Worm (Caenorhabditis elegans) whole organism, L1 larva: ENCODE data around the gene hpl-1.

Source experiments
- F16B12.6 ChIP-seq: fragments of 150-350 bp; optimal IDR thresholded peaks from 2 replicates; lab custom pipeline; 2014; ENCODE audit warnings: missing biosample characterization, missing genetic modification characterization
- Y116A8C.19 ChIP-seq: sonication (generic microtip); optimal IDR thresholded peaks from 2 replicates; lab custom pipeline; 2016; ENCODE audit warnings: missing compliant biosample characterization, missing genetic modification characterization, borderline replicate concordance
- aly-2 ChIP-seq: fragments of 150-350 bp; optimal IDR thresholded peaks from 2 replicates; lab custom pipeline; 2014; ENCODE audit warnings: missing biosample characterization, missing genetic modification characterization
- ama-1 ChIP-seq: fragments of 150-350 bp; optimal IDR thresholded peaks from 2 replicates; lab custom pipeline; 2014
- blmp-1 ChIP-seq: fragments of 150-350 bp; optimal IDR thresholded peaks from 2 replicates; lab custom pipeline; 2014; ENCODE audit warnings: missing biosample characterization, missing genetic modification characterization
- ceh-82 ChIP-seq, 3 experiments: fragments of 150-350 bp in 1 of 3; sonication (generic microtip) in 2 of 3; optimal IDR thresholded peaks; 2 replicates each; lab custom pipeline; 2014 to 2017; ENCODE audit warnings: missing biosample characterization in 3 of 3, missing genetic modification characterization in 3 of 3
- ceh-90 ChIP-seq: sonication (generic microtip); optimal IDR thresholded peaks from 2 replicates; lab custom pipeline; 2016; ENCODE audit warnings: missing genetic modification characterization, missing compliant biosample characterization
- dpl-1 ChIP-seq, 3 experiments: fragments of 150-350 bp in 2 of 3; sonication (generic microtip) in 1 of 3; optimal IDR thresholded peaks; 2 replicates each; lab custom pipeline; 2014 to 2017; ENCODE audit warnings: missing biosample characterization in 3 of 3, missing genetic modification characterization in 3 of 3, missing genetic modification reagents in 3 of 3
- efl-1 ChIP-seq, 4 experiments: fragments of 150-350 bp; optimal IDR thresholded peaks in 3 of 4; peaks in 1 of 4; 1 replicate in 1 of 4; 2 replicates in 3 of 4; lab custom pipeline; 2014; ENCODE audit warnings: missing biosample characterization in 2 of 4, missing genetic modification characterization in 2 of 4, missing genetic modification reagents in 2 of 4
- egl-27 ChIP-seq, 2 experiments: fragments of 150-350 bp in 1 of 2; sonication (generic microtip); optimal IDR thresholded peaks; 3 replicates each; lab custom pipeline; 2017 to 2018; ENCODE audit warnings: missing biosample characterization in 2 of 2, missing genetic modification characterization in 2 of 2, missing genetic modification reagents in 2 of 2
- elt-3 ChIP-seq, 6 experiments: fragments of 150-350 bp in 1 of 6; sonication (generic microtip); optimal IDR thresholded peaks; 2 replicates each; lab custom pipeline; 2017 to 2018; ENCODE audit warnings: missing biosample characterization in 6 of 6, missing genetic modification characterization in 6 of 6, inconsistent platforms in 1 of 6
- fkh-4 ChIP-seq: sonication (generic microtip); optimal IDR thresholded peaks from 2 replicates; lab custom pipeline; 2016; ENCODE audit warnings: missing compliant biosample characterization, missing genetic modification characterization, borderline replicate concordance
- grh-1 ChIP-seq: fragments of 200-800 bp; sonication (Bioruptor generic); IDR thresholded peaks from 2 replicates; pipeline ENCODE4 v1.3.6; 2022; ENCODE audit warnings: missing genetic modification reagents, missing genetic modification characterization, missing compliant biosample characterization
- irx-1 ChIP-seq: sonication (generic microtip); optimal IDR thresholded peaks from 2 replicates; lab custom pipeline; 2016; ENCODE audit warnings: missing genetic modification characterization, missing compliant biosample characterization
- jun-1 ChIP-seq: fragments of 150-350 bp; optimal IDR thresholded peaks from 2 replicates; lab custom pipeline; 2014; ENCODE audit warnings: missing biosample characterization, missing genetic modification reagents, missing genetic modification characterization
- lin-35 ChIP-seq, 2 experiments: fragments of 150-350 bp; optimal IDR thresholded peaks; 2 replicates each; lab custom pipeline; 2014; ENCODE audit warnings: missing biosample characterization in 2 of 2, missing genetic modification characterization in 2 of 2, missing genetic modification reagents in 2 of 2
- lin-39 ChIP-seq: fragments of 150-350 bp; optimal IDR thresholded peaks from 2 replicates; lab custom pipeline; 2014; ENCODE audit warnings: missing biosample characterization, missing genetic modification reagents, missing genetic modification characterization
- lir-3 ChIP-seq: sonication (generic microtip); optimal IDR thresholded peaks from 2 replicates; lab custom pipeline; 2016; ENCODE audit warnings: mild to moderate bottlenecking, missing genetic modification characterization, moderate library complexity, missing compliant biosample characterization; ENCODE audit not compliant: poor library complexity
- mab-9 ChIP-seq: fragments of 200-800 bp; sonication (Bioruptor generic); IDR thresholded peaks from 2 replicates; pipeline ENCODE4 v1.3.6; 2022; ENCODE audit warnings: missing genetic modification reagents, missing genetic modification characterization, missing compliant biosample characterization
- nhr-20 ChIP-seq: sonication (generic microtip); optimal IDR thresholded peaks from 2 replicates; lab custom pipeline; 2016; ENCODE audit warnings: mild to moderate bottlenecking, missing genetic modification characterization, missing compliant biosample characterization
- nhr-28 ChIP-seq: fragments of 150-350 bp; optimal IDR thresholded peaks from 2 replicates; lab custom pipeline; 2014; ENCODE audit warnings: missing biosample characterization, missing genetic modification characterization
- nhr-76 ChIP-seq: sonication (generic microtip); optimal IDR thresholded peaks from 2 replicates; lab custom pipeline; 2017; ENCODE audit warnings: missing biosample characterization, missing genetic modification characterization
- nhr-77 ChIP-seq: fragments of 150-350 bp; optimal IDR thresholded peaks from 2 replicates; lab custom pipeline; 2014; ENCODE audit warnings: missing biosample characterization, missing genetic modification characterization
- nhr-84 ChIP-seq: sonication (generic microtip); optimal IDR thresholded peaks from 2 replicates; lab custom pipeline; 2017; ENCODE audit warnings: missing biosample characterization, missing genetic modification characterization
- nhr-85 ChIP-seq: sonication (generic microtip); peaks from one replicate; lab custom pipeline; 2016; ENCODE audit warnings: missing genetic modification characterization, inconsistent platforms, missing compliant biosample characterization
- pax-3 ChIP-seq: fragments of 200-800 bp; sonication (Bioruptor generic); optimal IDR thresholded peaks from 2 replicates; lab custom pipeline; 2018; ENCODE audit warnings: mild to moderate bottlenecking, missing genetic modification characterization, moderate library complexity, missing compliant biosample characterization
- rnt-1 ChIP-seq: sonication (generic microtip); optimal IDR thresholded peaks from 2 replicates; lab custom pipeline; 2016; ENCODE audit warnings: mild to moderate bottlenecking, missing genetic modification characterization, moderate library complexity, missing compliant biosample characterization
- skn-1 ChIP-seq: fragments of 150-350 bp; optimal IDR thresholded peaks from 2 replicates; lab custom pipeline; 2014; ENCODE audit warnings: missing biosample characterization, missing genetic modification characterization
- snpc-4 ChIP-seq: fragments of 150-350 bp; optimal IDR thresholded peaks from 2 replicates; lab custom pipeline; 2014; ENCODE audit warnings: missing biosample characterization, missing genetic modification characterization
- sox-4 ChIP-seq: sonication (generic microtip); optimal IDR thresholded peaks from 2 replicates; lab custom pipeline; 2016; ENCODE audit warnings: missing genetic modification characterization, missing compliant biosample characterization
- sup-37 ChIP-seq: fragments of 200-800 bp; sonication (Bioruptor generic); optimal IDR thresholded peaks from 2 replicates; lab custom pipeline; 2018; ENCODE audit warnings: mild to moderate bottlenecking, missing genetic modification characterization, missing compliant biosample characterization
- swsn-7 ChIP-seq: sonication (generic microtip); optimal IDR thresholded peaks from 2 replicates; lab custom pipeline; 2016; ENCODE audit warnings: missing genetic modification characterization, missing compliant biosample characterization
- tlp-1 ChIP-seq: fragments of 150-350 bp; optimal IDR thresholded peaks from 2 replicates; lab custom pipeline; 2014; ENCODE audit warnings: missing biosample characterization, missing genetic modification characterization
- unc-86 ChIP-seq: sonication (generic microtip); optimal IDR thresholded peaks from 2 replicates; lab custom pipeline; 2016; ENCODE audit warnings: missing genetic modification characterization, missing compliant biosample characterization
- unc-98 ChIP-seq: fragments of 200-800 bp; sonication (Bioruptor generic); IDR thresholded peaks from 2 replicates; pipeline ENCODE4 v1.3.6; 2022; ENCODE audit warnings: missing genetic modification characterization, missing compliant biosample characterization
- ztf-11 ChIP-seq, 2 experiments: sonication (generic microtip); optimal IDR thresholded peaks; 2 replicates each; lab custom pipeline; 2016 to 2017; ENCODE audit warnings: missing genetic modification characterization in 2 of 2, missing biosample characterization in 1 of 2, missing compliant biosample characterization in 1 of 2
- ztf-4 ChIP-seq: fragments of 150-350 bp; optimal IDR thresholded peaks from 2 replicates; lab custom pipeline; 2014; ENCODE audit warnings: missing biosample characterization, missing genetic modification characterization

The hpl-1 gene

DNA sequence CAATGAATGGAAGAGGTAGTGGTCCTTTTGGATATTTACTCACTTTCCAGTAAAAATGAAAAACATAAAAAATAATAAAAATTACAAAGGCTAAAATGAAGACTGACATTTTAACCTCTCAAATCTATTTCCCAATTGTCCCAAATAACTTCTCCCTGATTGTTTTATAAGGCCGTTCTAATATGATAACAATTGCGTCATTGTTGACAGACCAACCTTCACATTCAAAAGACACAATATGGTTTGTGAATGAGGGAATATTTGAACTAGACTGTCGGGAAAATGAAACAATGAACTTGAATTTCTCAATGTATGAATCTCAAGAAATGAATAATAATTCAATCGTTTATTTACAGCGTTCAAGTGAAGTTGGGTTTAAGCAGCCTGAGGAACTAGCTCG, 22.0 kb downstream of the hpl-1 start, which contains the start of gene cyp-14A1:
cyp-14A1 (minus strand) TSS at position 126 of the 400 bp plus-strand sequence.
- TF ChIP-seq elt-3 (tag; optimal IDR thresholded peaks at IDR 0.05; lab: Kevin White, UChicago), result peak in 3 of 6 experiments; percentile 35 to 56 (median 48)
- no peak for TF ChIP-seq sox-4 (tag; lab: Kevin White, UChicago)
- peak; percentile 45 for TF ChIP-seq nhr-85
- no peak for TF ChIP-seq ceh-82 (tag; optimal IDR thresholded peaks at IDR 0.05; lab: Kevin White, UChicago)
- TF ChIP-seq egl-27 (tag; optimal IDR thresholded peaks at IDR 0.05; lab: Kevin White, UChicago), result no peak
- TF ChIP-seq lir-3 (tag; lab: Kevin White, UChicago), result no peak
- no peak for TF ChIP-seq grh-1 (GFP tag; lab: Robert Waterston, UW)
- no peak for TF ChIP-seq unc-86 (tag; lab: Kevin White, UChicago)
- TF ChIP-seq swsn-7 (tag; lab: Kevin White, UChicago), result no peak
- no peak for TF ChIP-seq ama-1 (lab: Kevin White, UChicago)
- TF ChIP-seq nhr-84 (tag; lab: Kevin White, UChicago), result no peak
- TF ChIP-seq nhr-76 (tag; lab: Kevin White, UChicago), result no peak
- no peak for TF ChIP-seq dpl-1 (GFP tag; optimal IDR thresholded peaks at IDR 0.05; lab: Kevin White, UChicago)
- no peak for TF ChIP-seq ceh-90 (tag; lab: Kevin White, UChicago)
- no peak for TF ChIP-seq Y116A8C.19 (tag; lab: Kevin White, UChicago)
- no peak for TF ChIP-seq ztf-4 (tag; lab: Kevin White, UChicago)
- peak; percentile 43 for TF ChIP-seq nhr-20
- TF ChIP-seq tlp-1, result no peak
- no peak for TF ChIP-seq ztf-11 (tag; optimal IDR thresholded peaks at IDR 0.05; lab: Kevin White, UChicago)
- TF ChIP-seq, all 84 proteins: peak for 3

ce11 chrX:13269586-13269985, 24.4 kb downstream of the hpl-1 start, which contains the start of gene cyp-14A2:
TSS of gene cyp-14A2 (minus strand) at chrX:13269686.
- no peak for TF ChIP-seq lin-35 (GFP tag; optimal IDR thresholded peaks at IDR 0.05; lab: Kevin White, UChicago)
- peak; percentile 31 for TF ChIP-seq blmp-1

DNA sequence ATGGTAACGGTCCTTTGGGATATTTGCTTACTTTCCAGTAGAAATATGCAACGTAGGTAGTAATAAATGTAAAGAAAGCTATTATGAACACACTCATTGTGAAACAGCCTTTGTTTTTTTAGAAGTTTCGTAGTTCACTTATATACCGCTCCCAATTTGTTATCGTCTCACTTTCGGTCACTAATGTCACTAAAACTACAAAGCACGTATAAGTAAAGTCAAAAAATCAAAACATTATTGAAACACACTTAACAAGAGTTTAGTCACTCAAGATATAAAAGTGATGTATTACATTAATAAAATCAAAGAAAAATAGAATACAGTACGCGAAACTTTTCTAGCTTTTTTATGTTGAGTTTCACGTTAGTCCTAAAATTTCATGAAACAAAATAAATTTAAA, 28.9 kb downstream of the hpl-1 start, which contains the start of gene cyp-14A3:
cyp-14A3 (minus strand) TSS at position 101 of the 400 bp plus-strand sequence.
- TF ChIP-seq rnt-1 (no peak), nhr-77 (tag; lab: Kevin White, UChicago) (no peak), ceh-90 (tag; lab: Kevin White, UChicago) (no peak), nhr-76 (tag; lab: Kevin White, UChicago) (no peak), grh-1 (GFP tag; lab: Robert Waterston, UW) (no peak), F16B12.6 (tag; lab: Kevin White, UChicago) (no peak), jun-1 (tag; lab: Kevin White, UChicago) (no peak), lin-35 (GFP tag; optimal IDR thresholded peaks at IDR 0.05; lab: Kevin White, UChicago) (no peak), nhr-28 (tag; lab: Kevin White, UChicago) (no peak), efl-1 (optimal IDR thresholded peaks at IDR 0.05; lab: Kevin White, UChicago) (no peak), efl-1 (GFP tag; optimal IDR thresholded peaks at IDR 0.05 in 1 of 2; lab: Kevin White, UChicago) (no peak), sox-4 (tag; lab: Kevin White, UChicago) (no peak)
- TF ChIP-seq, all 84 proteins: peak for 0

DNA sequence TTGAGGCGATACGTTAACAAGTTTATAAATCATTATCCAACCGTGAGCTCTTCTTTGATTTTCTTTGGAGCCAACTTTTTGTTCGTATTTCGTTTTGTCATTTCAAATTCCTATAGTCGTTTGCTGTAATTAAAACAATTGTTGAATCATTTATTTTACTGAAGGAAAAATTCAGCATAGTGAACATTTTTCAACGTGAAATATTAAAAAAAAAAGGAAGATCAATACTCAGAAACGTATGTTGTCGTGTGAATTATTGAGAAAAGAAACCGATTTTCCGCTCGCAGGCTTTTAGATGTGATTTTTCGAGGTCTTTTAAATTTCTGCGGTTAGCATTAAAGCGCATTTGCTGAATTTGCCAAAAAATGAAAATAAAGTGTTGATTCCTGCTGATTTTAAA, 33.7 kb downstream of the hpl-1 start, which contains the start of gene phf-33:
phf-33 (minus strand) TSS at position 101 of the 400 bp plus-strand sequence.
- no peak for TF ChIP-seq irx-1
- TF ChIP-seq lin-39 (tag; lab: Kevin White, UChicago), result no peak
- TF ChIP-seq blmp-1, result no peak
- no peak for TF ChIP-seq unc-98 (GFP tag; lab: Robert Waterston, UW)
- TF ChIP-seq nhr-77 (tag; lab: Kevin White, UChicago), result no peak
- no peak for TF ChIP-seq aly-2
- no peak for TF ChIP-seq snpc-4 (tag; lab: Kevin White, UChicago)
- TF ChIP-seq sup-37, result no peak
- no peak for TF ChIP-seq skn-1 (tag; lab: Kevin White, UChicago)
- no peak for TF ChIP-seq pax-3 (tag; lab: Kevin White, UChicago)
- no peak for TF ChIP-seq egl-27 (tag; optimal IDR thresholded peaks at IDR 0.05; lab: Kevin White, UChicago)
- no peak for TF ChIP-seq fkh-4
- TF ChIP-seq mab-9 (GFP tag; lab: Robert Waterston, UW), result no peak
- TF ChIP-seq tlp-1, result no peak
- TF ChIP-seq, all 84 proteins: peak for 0
